Worm (Caenorhabditis elegans) whole organism, early embryonic: Measurements from ENCODE around the gene srh-100.
"Not testable (repeated sequence)": the region's sequence is repeated elsewhere in the genome, so short reads cannot be mapped to it uniquely, and the experiment has no call there.

Source experiments
- B0310.2 ChIP-seq: sonication (generic microtip); optimal IDR thresholded peaks from 2 replicates; lab custom pipeline; 2016; ENCODE audit warnings: mild to moderate bottlenecking, missing genetic modification characterization, missing compliant biosample characterization
- F13C5.2 ChIP-seq: sonication (generic microtip); optimal IDR thresholded peaks from 2 replicates; lab custom pipeline; 2017; ENCODE audit warnings: mild to moderate bottlenecking, missing genetic modification characterization, inconsistent platforms, missing compliant biosample characterization
- aly-1 ChIP-seq: sonication (generic microtip); optimal IDR thresholded peaks from 2 replicates; lab custom pipeline; 2016; ENCODE audit warnings: missing genetic modification characterization, missing compliant biosample characterization
- ama-1 ChIP-seq: fragments of 150-350 bp; optimal IDR thresholded peaks from 2 replicates; lab custom pipeline; 2014
- ceh-13 ChIP-seq: fragments of 200-800 bp; sonication (Bioruptor generic); optimal IDR thresholded peaks from 2 replicates; lab custom pipeline; 2018; ENCODE audit warnings: mild to moderate bottlenecking, missing genetic modification characterization, missing compliant biosample characterization
- ceh-36 ChIP-seq: sonication (generic microtip); optimal IDR thresholded peaks from 2 replicates; lab custom pipeline; 2016; ENCODE audit warnings: missing genetic modification characterization, inconsistent platforms, missing compliant biosample characterization
- ets-7 ChIP-seq: sonication (generic microtip); optimal IDR thresholded peaks from 2 replicates; lab custom pipeline; 2016; ENCODE audit warnings: missing genotype, missing genetic modification characterization, missing compliant biosample characterization
- flt-1 ChIP-seq: fragments of 200-800 bp; sonication (Bioruptor generic); IDR thresholded peaks from 2 replicates; pipeline ENCODE4 v1.3.6; 2022; ENCODE audit warnings: missing genetic modification characterization, missing compliant biosample characterization
- hmbx-1 ChIP-seq: sonication (generic microtip); optimal IDR thresholded peaks from 2 replicates; lab custom pipeline; 2016; ENCODE audit warnings: mild to moderate bottlenecking, missing genetic modification characterization, missing compliant biosample characterization
- hmg-4 ChIP-seq: fragments of 200-800 bp; sonication (Bioruptor generic); optimal IDR thresholded peaks from 2 replicates; lab custom pipeline; 2018; ENCODE audit warnings: mild to moderate bottlenecking, missing genetic modification characterization, missing compliant biosample characterization
- hnd-1 ChIP-seq: sonication (generic microtip); optimal IDR thresholded peaks from 2 replicates; lab custom pipeline; 2016; ENCODE audit warnings: missing genetic modification characterization, missing compliant biosample characterization
- pes-1 ChIP-seq: fragments of 200-800 bp; sonication (Bioruptor generic); IDR thresholded peaks from 2 replicates; pipeline ENCODE4 v1.3.6; 2022; ENCODE audit warnings: missing genetic modification reagents, missing genetic modification characterization, missing compliant biosample characterization
- scrt-1 ChIP-seq: fragments of 200-800 bp; sonication (Bioruptor generic); IDR thresholded peaks from 2 replicates; pipeline ENCODE4 v1.3.6; 2022; ENCODE audit warnings: missing genetic modification characterization, missing compliant biosample characterization
- sea-1 ChIP-seq: fragments of 200-800 bp; sonication (Bioruptor generic); conservative IDR thresholded peaks from 2 replicates; pipeline ENCODE4 v1.3.6; 2022; ENCODE audit warnings: missing genetic modification characterization, missing compliant biosample characterization
- tbx-11 ChIP-seq: fragments of 200-800 bp; sonication (Bioruptor generic); IDR thresholded peaks from 2 replicates; pipeline ENCODE4 v1.3.6; 2022; ENCODE audit warnings: missing genetic modification characterization, missing compliant biosample characterization
- tbx-37 ChIP-seq: fragments of 200-800 bp; sonication (Bioruptor generic); conservative IDR thresholded peaks from 2 replicates; pipeline ENCODE4 v1.3.6; 2022; ENCODE audit warnings: missing genetic modification reagents, missing genetic modification characterization, missing compliant biosample characterization
- tra-4 ChIP-seq: sonication (generic microtip); optimal IDR thresholded peaks from 2 replicates; lab custom pipeline; 2017; ENCODE audit warnings: missing genetic modification characterization, missing compliant biosample characterization

The srh-100 gene

DNA sequence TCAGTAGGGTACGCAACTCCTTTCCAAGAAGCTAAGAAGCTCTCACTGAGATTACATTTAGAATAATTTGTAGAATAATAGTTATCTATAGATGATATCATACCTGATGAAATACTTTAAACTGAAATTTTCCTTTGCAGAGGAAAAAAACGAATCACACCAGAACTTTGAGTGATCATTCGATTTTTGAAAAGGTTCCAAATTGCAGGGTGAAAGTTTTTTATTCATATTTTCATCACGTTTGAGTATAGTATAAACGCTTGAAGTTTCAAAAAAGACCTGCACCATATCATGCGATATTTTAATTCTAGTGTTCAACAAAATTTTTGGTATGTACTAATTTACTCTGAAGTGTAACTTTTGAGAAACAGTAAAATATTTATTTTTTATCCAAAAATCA is at the start of gene srh-100:
TSS of gene srh-100 (minus strand) at position 101 of the 400 bp plus-strand sequence.
- no peak for TF ChIP-seq tra-4 (tag; lab: Kevin White, UChicago)
- no peak for TF ChIP-seq ama-1 (lab: Kevin White, UChicago)
- no peak for TF ChIP-seq hnd-1 (tag; lab: Kevin White, UChicago)
- TF ChIP-seq F13C5.2: no peak
- no peak for TF ChIP-seq hmbx-1 (tag; lab: Kevin White, UChicago)
- TF ChIP-seq pes-1: no peak
- TF ChIP-seq tbx-11 (GFP tag; lab: Robert Waterston, UW): no peak
- no peak for TF ChIP-seq hmg-4
- no peak for TF ChIP-seq ceh-36 (tag; lab: Kevin White, UChicago)
- TF ChIP-seq flt-1 (GFP tag; lab: Robert Waterston, UW): no peak
- TF ChIP-seq B0310.2 (tag; lab: Kevin White, UChicago): no peak
- no peak for TF ChIP-seq tbx-37
- no peak for TF ChIP-seq sea-1 (GFP tag; lab: Robert Waterston, UW)
- no peak for TF ChIP-seq ets-7 (tag; lab: Kevin White, UChicago)
- TF ChIP-seq aly-1 (tag; lab: Kevin White, UChicago): no peak
- TF ChIP-seq ceh-13 (GFP tag; lab: Kevin White, UChicago): no peak
- TF ChIP-seq scrt-1 (GFP tag; lab: Robert Waterston, UW): no peak

DNA sequence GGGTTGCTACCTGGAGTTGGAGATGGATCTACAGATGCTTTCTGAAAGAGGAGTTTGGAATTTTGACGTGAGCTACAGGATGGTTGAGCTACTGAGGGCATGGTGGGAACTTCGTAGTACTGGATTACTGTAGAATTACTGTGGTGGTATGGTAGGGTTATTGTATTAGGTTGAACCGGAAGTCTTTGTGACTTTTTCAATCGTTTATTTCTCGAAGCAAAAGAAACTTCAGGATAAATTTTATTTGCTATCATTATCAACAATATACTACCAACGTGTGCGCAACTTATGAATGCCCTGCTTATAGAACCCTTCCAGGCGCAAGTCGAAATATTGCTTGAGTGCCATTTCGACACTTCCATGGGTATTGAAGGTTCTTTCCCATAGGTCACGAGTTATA is 47.1 kb upstream of the srh-100 start, which contains the start of gene T24E12.6:
TSS of gene T24E12.6 (minus strand) at position 101 of the 400 bp plus-strand sequence.
- TF ChIP-seq F13C5.2; pes-1; hmbx-1 (tag; lab: Kevin White, UChicago): not testable (repeated sequence)

- TF ChIP-seq hnd-1 (tag; lab: Kevin White, UChicago) (no peak), F13C5.2 (no peak), B0310.2 (tag; lab: Kevin White, UChicago) (no peak), scrt-1 (GFP tag; lab: Robert Waterston, UW) (no peak), flt-1 (GFP tag; lab: Robert Waterston, UW) (no peak), ama-1 (lab: Kevin White, UChicago) (no peak), tbx-37 (no peak), hmg-4 (no peak), tbx-11 (GFP tag; lab: Robert Waterston, UW) (no peak), ceh-13 (GFP tag; lab: Kevin White, UChicago) (no peak), hmbx-1 (tag; lab: Kevin White, UChicago) (no peak), ets-7 (tag; lab: Kevin White, UChicago) (no peak), sea-1 (GFP tag; lab: Robert Waterston, UW) (no peak), ceh-36 (tag; lab: Kevin White, UChicago) (no peak)
Measured at ce11 chrII:3759010-3759409, 44.5 kb upstream of the srh-100 start, which contains the start of gene T24E12.12. T24E12.12 (plus strand) TSS chrII:3759290.

DNA sequence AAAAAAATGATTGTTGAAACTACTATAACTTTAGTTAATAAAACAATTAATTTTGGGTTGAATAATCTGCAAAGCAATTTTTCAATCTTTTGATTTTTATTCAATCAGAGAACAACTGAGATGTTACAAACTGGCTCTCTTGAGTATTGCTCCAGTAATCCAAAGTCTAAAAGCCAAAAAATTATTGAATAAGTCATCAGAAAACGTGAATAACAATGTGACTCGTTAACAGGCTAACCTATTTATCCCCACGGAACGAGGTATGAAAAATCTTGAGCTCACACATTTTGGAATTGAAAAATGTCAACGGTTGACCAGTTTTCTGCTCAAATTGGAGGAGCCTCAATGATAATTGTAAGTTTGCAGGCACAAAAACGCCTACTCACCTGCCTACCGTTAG is 43.0 kb upstream of the srh-100 start, which contains the start of gene srx-111:
TSS of gene srx-111 (plus strand) at position 301 of the 400 bp plus-strand sequence.
- TF ChIP-seq ceh-13 (GFP tag; lab: Kevin White, UChicago) (no peak), scrt-1 (GFP tag; lab: Robert Waterston, UW) (no peak), sea-1 (GFP tag; lab: Robert Waterston, UW) (no peak), ama-1 (lab: Kevin White, UChicago) (no peak), ets-7 (tag; lab: Kevin White, UChicago) (no peak), ceh-36 (tag; lab: Kevin White, UChicago) (no peak), hmbx-1 (tag; lab: Kevin White, UChicago) (no peak), pes-1 (no peak), hmg-4 (no peak), flt-1 (GFP tag; lab: Robert Waterston, UW) (no peak), tbx-11 (GFP tag; lab: Robert Waterston, UW) (no peak), B0310.2 (tag; lab: Kevin White, UChicago) (no peak), aly-1 (tag; lab: Kevin White, UChicago) (no peak), hnd-1 (tag; lab: Kevin White, UChicago) (no peak), tbx-37 (no peak), F13C5.2 (no peak), tra-4 (tag; lab: Kevin White, UChicago) (no peak)

DNA sequence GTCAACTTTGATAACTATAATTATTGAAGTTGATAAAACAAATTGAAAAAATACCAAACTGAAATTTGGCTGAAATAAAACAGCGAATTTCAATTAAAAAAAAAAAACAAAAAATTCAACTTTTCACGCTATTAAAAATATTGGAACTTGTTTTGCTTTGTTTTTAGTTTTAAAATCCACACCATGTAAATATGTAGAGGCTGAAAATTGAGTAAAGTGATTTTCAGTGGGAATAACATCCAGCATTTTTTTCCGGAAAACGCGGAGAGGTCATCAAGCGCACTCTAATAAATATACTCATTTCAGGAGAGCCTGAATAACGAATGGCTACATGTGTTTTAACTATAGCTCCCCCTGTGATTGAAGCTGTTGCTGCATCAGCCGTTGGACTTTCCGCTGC is 39.1 kb upstream of the srh-100 start, which contains the start of gene rcd-1:
TSS of gene rcd-1 (plus strand) at position 301 of the 400 bp plus-strand sequence.
- TF ChIP-seq flt-1 (GFP tag; lab: Robert Waterston, UW) (no peak), pes-1 (no peak), ceh-13 (GFP tag; lab: Kevin White, UChicago) (no peak), scrt-1 (GFP tag; lab: Robert Waterston, UW) (no peak), sea-1 (GFP tag; lab: Robert Waterston, UW) (no peak), B0310.2 (tag; lab: Kevin White, UChicago) (no peak), ama-1 (lab: Kevin White, UChicago) (no peak)

DNA sequence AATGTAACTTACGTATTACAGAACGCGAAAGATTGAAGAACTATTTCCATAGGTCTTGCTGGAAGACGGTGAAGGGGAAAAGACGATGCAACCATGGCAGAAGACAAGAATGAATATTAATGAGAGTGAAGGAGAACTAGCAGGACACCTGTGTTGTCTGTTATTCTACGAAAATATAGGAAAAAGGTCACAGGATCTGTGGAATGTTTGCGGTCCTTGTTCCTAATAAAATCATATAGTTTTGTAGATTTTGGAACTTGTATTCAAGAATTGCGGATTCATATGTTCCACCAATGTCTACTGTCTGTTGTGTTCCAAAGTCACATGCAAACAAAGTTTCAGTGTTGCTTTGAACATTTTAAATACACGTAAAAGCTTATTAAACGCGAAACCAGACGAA is 37.7 kb upstream of the srh-100 start, which contains the start of gene sdz-11:
TSS of gene sdz-11 (minus strand) at position 101 of the 400 bp plus-strand sequence.
- no peak for TF ChIP-seq hnd-1 (tag; lab: Kevin White, UChicago)
- TF ChIP-seq B0310.2 (tag; lab: Kevin White, UChicago): no peak
- no peak for TF ChIP-seq ceh-13 (GFP tag; lab: Kevin White, UChicago)
- TF ChIP-seq tbx-11 (GFP tag; lab: Robert Waterston, UW): no peak
- no peak for TF ChIP-seq F13C5.2
- TF ChIP-seq hmbx-1 (tag; lab: Kevin White, UChicago): no peak
- TF ChIP-seq tbx-37: no peak
- TF ChIP-seq sea-1 (GFP tag; lab: Robert Waterston, UW): no peak
- no peak for TF ChIP-seq aly-1 (tag; lab: Kevin White, UChicago)

DNA sequence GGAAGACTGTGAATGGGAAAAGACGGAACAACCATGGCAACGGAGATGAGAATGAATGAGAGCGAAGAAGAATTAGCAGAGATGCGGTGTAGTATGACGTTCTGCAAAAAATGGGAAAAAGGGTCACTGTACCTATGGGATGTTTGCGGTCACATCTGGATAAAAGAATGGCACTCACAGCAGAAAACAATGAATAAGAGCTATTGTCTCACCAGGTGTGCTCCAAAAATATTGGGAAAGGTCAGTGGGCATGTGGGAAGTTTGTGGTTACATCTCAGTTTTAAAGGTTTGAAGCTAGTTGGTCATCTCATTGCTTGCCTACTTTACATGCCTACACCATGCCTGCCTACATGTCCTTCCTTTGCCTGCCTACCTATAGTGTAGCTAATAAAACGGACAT is 36.2 kb upstream of the srh-100 start, which contains the start of gene fbxb-91:
TSS of gene fbxb-91 (minus strand) at position 101 of the 400 bp plus-strand sequence.
- TF ChIP-seq ets-7 (tag; lab: Kevin White, UChicago) (no peak), scrt-1 (GFP tag; lab: Robert Waterston, UW) (no peak), B0310.2 (tag; lab: Kevin White, UChicago) (no peak), tbx-11 (GFP tag; lab: Robert Waterston, UW) (no peak), tbx-37 (no peak), pes-1 (no peak), ama-1 (lab: Kevin White, UChicago) (no peak), hmg-4 (no peak), tra-4 (tag; lab: Kevin White, UChicago) (no peak), F13C5.2 (no peak), hmbx-1 (tag; lab: Kevin White, UChicago) (no peak)
